Worm (Caenorhabditis elegans): ENCODE measurements around the gene msp-50.

The msp-50 gene

DNA sequence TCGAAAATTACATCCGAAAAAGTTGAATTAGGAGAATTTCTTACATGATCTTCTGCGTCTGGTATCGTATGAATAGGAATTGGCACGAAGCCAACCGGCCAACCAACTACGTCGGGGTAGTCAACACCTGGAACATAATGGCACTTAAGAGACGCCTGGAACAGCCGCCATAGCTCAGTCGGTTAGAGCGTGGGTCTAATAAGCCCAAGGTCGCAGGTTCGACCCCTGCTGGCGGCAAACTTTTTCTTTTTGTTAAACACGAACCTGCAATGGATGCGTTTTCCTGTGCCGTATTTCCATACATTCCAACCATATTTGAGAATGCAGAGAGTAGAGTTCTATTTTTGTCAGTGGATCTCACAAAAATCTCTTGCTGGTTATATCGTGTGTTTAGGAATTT, 38.1 kb downstream of the msp-50 start:
- TF ChIP-seq ceh-24 (tag; optimal IDR thresholded peaks at IDR 0.05), result no peak
- TF ChIP-seq madf-2 (tag; optimal IDR thresholded peaks at IDR 0.05), result no peak
- no peak for TF ChIP-seq ceh-6 (GFP tag; optimal IDR thresholded peaks at IDR 0.05)
- TF ChIP-seq nfya-1 (tag; optimal IDR thresholded peaks at IDR 0.05), result no peak
- no peak for TF ChIP-seq Y22D7AL.16 (tag; optimal IDR thresholded peaks at IDR 0.05)
- no peak for TF ChIP-seq ceh-34 (tag; optimal IDR thresholded peaks at IDR 0.05)
- TF ChIP-seq hlh-15 (tag; optimal IDR thresholded peaks at IDR 0.05), result no peak
- TF ChIP-seq mec-3 (tag; optimal IDR thresholded peaks at IDR 0.05; ENCODE audit: borderline replicate concordance), result no peak

- TF ChIP-seq elt-2 (tag; optimal IDR thresholded peaks at IDR 0.05), result no peak
- TF ChIP-seq hlh-6 (tag; optimal IDR thresholded peaks at IDR 0.05), result no peak
- no peak for TF ChIP-seq sdc-2 (tag; optimal IDR thresholded peaks at IDR 0.05)
- no peak for TF ChIP-seq nhr-232 (tag; optimal IDR thresholded peaks at IDR 0.05)
- no peak for TF ChIP-seq sox-4 (tag; optimal IDR thresholded peaks at IDR 0.05)
- TF ChIP-seq rnt-1 (tag; optimal IDR thresholded peaks at IDR 0.05), result no peak
- no peak for TF ChIP-seq ceh-45 (GFP tag; IDR thresholded peaks at IDR 0.05)
- TF ChIP-seq pag-3 (tag; optimal IDR thresholded peaks at IDR 0.05; ENCODE audit: borderline replicate concordance), result no peak
- TF ChIP-seq pros-1 (tag; optimal IDR thresholded peaks at IDR 0.05), result no peak
- TF ChIP-seq unc-86 (tag; optimal IDR thresholded peaks at IDR 0.05), result no peak
- no peak for TF ChIP-seq dmd-4 (tag; optimal IDR thresholded peaks at IDR 0.05; ENCODE audit: borderline replicate concordance)
- TF ChIP-seq ztf-16 (tag; optimal IDR thresholded peaks at IDR 0.05), result no peak
- TF ChIP-seq ceh-24 (tag; optimal IDR thresholded peaks at IDR 0.05), result no peak
Measured at ce11 chrII:5238366-5238765, 38.8 kb downstream of the msp-50 start, which contains the start of gene pho-4. Gene pho-4 (minus strand): TSS chrII:5238466.

DNA sequence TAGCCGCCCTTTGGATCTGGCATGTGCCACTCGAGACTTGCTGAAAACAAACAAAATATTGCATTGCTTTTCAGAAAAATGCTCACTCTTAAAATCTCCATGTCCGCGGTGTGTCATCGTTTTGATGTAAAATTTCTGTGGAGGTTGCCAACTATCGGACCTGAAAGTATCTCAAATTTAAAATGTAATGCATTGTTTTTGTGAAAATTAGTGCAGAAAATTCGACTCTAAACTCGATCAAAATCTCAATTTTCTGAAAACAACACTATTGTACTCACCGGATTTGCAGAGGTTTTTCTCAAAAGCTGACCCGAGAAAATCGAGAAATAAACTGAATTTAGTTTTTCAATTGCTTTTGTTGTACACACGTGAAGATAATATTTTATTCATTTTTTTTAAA, 42.0 kb downstream of the msp-50 start, which contains the start of gene T16D1.1:
T16D1.1 (minus strand) TSS at position 101 of the 400 bp plus-strand sequence.
- TF ChIP-seq C38D4.7 (GFP tag; optimal IDR thresholded peaks at IDR 0.05) (no peak), ceh-14 (tag; optimal IDR thresholded peaks at IDR 0.05) (no peak)

DNA sequence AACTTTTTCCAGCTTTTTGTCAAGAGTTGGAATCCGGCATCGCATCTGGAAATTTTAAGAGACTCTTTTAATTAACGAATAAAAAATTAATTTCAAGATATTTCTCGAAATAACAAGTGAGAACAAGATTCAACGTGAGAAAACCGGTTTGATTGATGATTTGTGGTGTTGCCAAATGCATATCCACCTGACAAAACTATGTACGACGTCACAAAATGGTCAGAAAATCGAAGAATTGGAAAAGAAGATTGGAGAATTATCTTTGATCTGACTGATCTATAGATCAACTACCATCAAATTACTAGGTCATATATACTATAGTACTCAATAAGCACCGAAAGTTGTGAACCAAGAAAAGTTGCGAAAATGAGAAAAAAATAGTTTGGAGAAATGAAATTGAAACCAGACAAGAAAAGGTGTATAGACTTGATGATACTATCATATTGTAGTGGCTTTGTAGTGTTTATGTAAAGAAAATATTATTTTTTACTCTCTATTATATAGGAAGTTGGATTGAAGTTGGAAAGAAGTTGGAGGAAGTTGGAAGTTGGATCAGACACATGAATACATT, 47.3 kb downstream of the msp-50 start, which contains the start of gene ptr-6:
ptr-6 (minus strand) TSS at position 47 of the 571 bp plus-strand sequence.
- no peak for TF ChIP-seq hlh-15 (tag; optimal IDR thresholded peaks at IDR 0.05)
- TF ChIP-seq hlh-30 (tag; optimal IDR thresholded peaks at IDR 0.05; ENCODE audit: insufficient read depth), result no peak
- no peak for TF ChIP-seq T23F11.4 (GFP tag; optimal IDR thresholded peaks at IDR 0.05)
- TF ChIP-seq sdc-2 (tag; optimal IDR thresholded peaks at IDR 0.05), result no peak
- TF ChIP-seq ahr-1 (tag; optimal IDR thresholded peaks at IDR 0.05), result no peak
- TF ChIP-seq nhr-232 (tag; optimal IDR thresholded peaks at IDR 0.05), result no peak
- TF ChIP-seq syd-9 (tag; optimal IDR thresholded peaks at IDR 0.05), result no peak
- TF ChIP-seq zip-5 (tag; optimal IDR thresholded peaks at IDR 0.05), result no peak
- TF ChIP-seq ref-2 (tag; optimal IDR thresholded peaks at IDR 0.05), result no peak
- TF ChIP-seq ceh-19 (GFP tag; optimal IDR thresholded peaks at IDR 0.05), result no peak
- TF ChIP-seq che-1 (tag; optimal IDR thresholded peaks at IDR 0.05), result no peak
